Worm (Caenorhabditis elegans): ENCODE data around the gene F44B9.8.

F44B9.8 gene

ce11 chrIII:8027942-8028341 lies 1.5 kb downstream of the F44B9.8 start, which contains the start of gene mdt-30:
TSS of gene mdt-30 (minus strand) at chrIII:8028042.
- no peak for TF ChIP-seq nhr-28 (tag; optimal IDR thresholded peaks at IDR 0.05)
- TF ChIP-seq tbx-8 (GFP tag; optimal IDR thresholded peaks at IDR 0.05), result no peak
- TF ChIP-seq ceh-43 (GFP tag; optimal IDR thresholded peaks at IDR 0.05), result no peak
- TF ChIP-seq pha-4 (tag; optimal IDR thresholded peaks at IDR 0.05), result no peak
- no peak for TF ChIP-seq snpc-4 (tag; optimal IDR thresholded peaks at IDR 0.05)

ce11 chrIII:8022077-8022476 lies 7.4 kb downstream of the F44B9.8 start, which contains the start of gene F44B9.2:
TSS of gene F44B9.2 (plus strand) at chrIII:8022463.
- no peak for TF ChIP-seq nhr-2 (tag; optimal IDR thresholded peaks at IDR 0.05)
- no peak for TF ChIP-seq blmp-1 (tag; optimal IDR thresholded peaks at IDR 0.05)
- no peak for TF ChIP-seq ceh-83 (GFP tag; optimal IDR thresholded peaks at IDR 0.05)
- TF ChIP-seq unc-62 (GFP tag; optimal IDR thresholded peaks at IDR 0.05), result no peak
- peak; percentile 17 for TF ChIP-seq hlh-1 (tag; optimal IDR thresholded peaks at IDR 0.05)
- peak; percentile 75 for TF ChIP-seq unc-120 (tag; optimal IDR thresholded peaks at IDR 0.05; ENCODE audit: poor library complexity, severe bottlenecking)
- TF ChIP-seq pha-4 (tag; optimal IDR thresholded peaks at IDR 0.05), result no peak
- TF ChIP-seq lsy-2 (tag; optimal IDR thresholded peaks at IDR 0.05), result no peak
- TF ChIP-seq elt-3 (tag; optimal IDR thresholded peaks at IDR 0.05), result no peak
- no peak for TF ChIP-seq nhr-76 (tag; optimal IDR thresholded peaks at IDR 0.05)
- TF ChIP-seq nhr-28 (tag; optimal IDR thresholded peaks at IDR 0.05), result no peak

- TF ChIP-seq drap-1 (GFP tag; optimal IDR thresholded peaks at IDR 0.05) (peak; percentile 43), ham-2 (GFP tag; optimal IDR thresholded peaks at IDR 0.05) (peak; percentile 53), ztf-11 (tag; optimal IDR thresholded peaks at IDR 0.05) (no peak), lin-13 (tag; optimal IDR thresholded peaks at IDR 0.05) (peak; percentile 86), bed-3 (GFP tag; optimal IDR thresholded peaks at IDR 0.05) (no peak), ceh-83 (GFP tag; optimal IDR thresholded peaks at IDR 0.05) (no peak), unc-62 (GFP tag; optimal IDR thresholded peaks at IDR 0.05) (peak; percentile 97), ceh-43 (GFP tag; optimal IDR thresholded peaks at IDR 0.05) (peak; percentile 24), nhr-76 (tag; optimal IDR thresholded peaks at IDR 0.05) (no peak), flh-1 (GFP tag; optimal IDR thresholded peaks at IDR 0.05) (no peak), unc-39 (tag; optimal IDR thresholded peaks at IDR 0.05) (no peak), mep-1 (tag; optimal IDR thresholded peaks at IDR 0.05) (peak; percentile 87), lin-32 (GFP tag; optimal IDR thresholded peaks at IDR 0.05) (no peak), cnd-1 (tag; optimal IDR thresholded peaks at IDR 0.05) (no peak), unc-120 (tag; optimal IDR thresholded peaks at IDR 0.05; ENCODE audit: poor library complexity, severe bottlenecking) (peak; percentile 90), zip-8 (tag; optimal IDR thresholded peaks at IDR 0.05) (no peak), mab-5 (tag; optimal IDR thresholded peaks at IDR 0.05) (no peak), hlh-1 (tag; optimal IDR thresholded peaks at IDR 0.05) (peak; percentile 14), snpc-4 (tag; optimal IDR thresholded peaks at IDR 0.05) (no peak), nhr-2 (tag; optimal IDR thresholded peaks at IDR 0.05) (peak; percentile 36), ceh-39 (tag; optimal IDR thresholded peaks at IDR 0.05) (peak; percentile 97), nhr-12 (tag; optimal IDR thresholded peaks at IDR 0.05) (no peak), elt-1 (tag; optimal IDR thresholded peaks at IDR 0.05; ENCODE audit: borderline replicate concordance, insufficient read depth) (peak; percentile 47), lsy-2 (tag; optimal IDR thresholded peaks at IDR 0.05) (peak; percentile 79), tbx-8 (GFP tag; optimal IDR thresholded peaks at IDR 0.05) (no peak), mls-2 (tag; optimal IDR thresholded peaks at IDR 0.05) (peak; percentile 59), sptf-1 (tag; optimal IDR thresholded peaks at IDR 0.05) (peak; percentile 44), pha-4 (tag; optimal IDR thresholded peaks at IDR 0.05) (peak; percentile 54), blmp-1 (tag; optimal IDR thresholded peaks at IDR 0.05) (no peak), sem-2 (GFP tag; optimal IDR thresholded peaks at IDR 0.05) (no peak), elt-3 (tag; optimal IDR thresholded peaks at IDR 0.05) (peak; percentile 32), nhr-28 (tag; optimal IDR thresholded peaks at IDR 0.05) (no peak), nhr-237 (tag; optimal IDR thresholded peaks at IDR 0.05) (peak; percentile 70), M03D4.4 (tag; optimal IDR thresholded peaks at IDR 0.05) (peak; percentile 56), ces-1 (GFP tag; optimal IDR thresholded peaks at IDR 0.05) (no peak)
Measured at ce11 chrIII:8020823-8021332, 8.6 kb downstream of the F44B9.8 start, which contains the start of gene lin-36. TSS of gene lin-36 (minus strand) at chrIII:8020873.

DNA sequence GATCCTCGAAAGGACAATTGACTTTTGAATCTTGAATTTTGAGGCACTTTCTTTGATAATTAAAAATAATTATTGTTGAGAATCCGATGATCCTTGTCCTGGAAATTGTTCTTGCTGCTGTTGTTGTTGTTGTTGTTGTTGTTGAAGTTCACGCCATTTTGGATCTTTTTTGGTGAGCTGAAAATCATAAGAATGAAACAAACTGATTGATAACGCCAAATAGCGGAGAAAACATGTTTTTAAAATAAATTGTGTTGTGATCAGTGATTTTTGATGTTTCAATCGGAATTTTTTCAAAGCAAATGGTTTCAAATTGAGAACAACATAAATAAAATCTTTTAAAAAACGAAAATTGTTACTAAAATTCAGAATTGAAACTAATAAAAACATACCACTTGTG lies 12.4 kb downstream of the F44B9.8 start:
- no peak for TF ChIP-seq sem-2 (GFP tag; optimal IDR thresholded peaks at IDR 0.05)

All from whole organism, mixed stage, embryonic.